Worm (Caenorhabditis elegans): ENCODE measurements around the gene str-247.

DNA sequence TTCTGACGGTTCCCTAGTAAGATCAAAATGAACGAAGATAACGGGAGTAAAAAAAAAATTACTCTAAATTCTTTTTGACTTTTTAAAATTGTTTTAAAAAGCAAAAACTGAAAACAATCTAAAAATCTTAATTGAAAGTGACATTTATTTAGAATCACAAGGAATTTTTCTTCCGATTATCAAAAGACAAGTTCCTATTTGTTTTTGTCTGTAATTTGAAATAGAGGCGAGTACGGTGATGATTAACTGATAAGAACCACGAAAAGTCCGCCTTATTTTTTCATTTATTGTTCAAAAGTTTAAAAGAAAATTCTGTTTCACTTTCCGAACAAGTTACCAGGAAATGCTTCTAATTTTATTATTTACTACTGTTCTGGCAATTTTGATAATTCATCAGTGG lies 4.1 kb upstream of the str-247 start, which contains the start of gene dach-1:
- TF ChIP-seq aly-2 (tag; optimal IDR thresholded peaks at IDR 0.05) (no peak), unc-39 (tag; optimal IDR thresholded peaks at IDR 0.05) (no peak), ZK546.5 (tag; optimal IDR thresholded peaks at IDR 0.05) (no peak), ama-1 (optimal IDR thresholded peaks at IDR 0.05) (no peak), gmeb-1 (tag; optimal IDR thresholded peaks at IDR 0.05) (no peak), nhr-77 (tag; optimal IDR thresholded peaks at IDR 0.05) (no peak), nhr-12 (tag; optimal IDR thresholded peaks at IDR 0.05) (no peak), peb-1 (tag; optimal IDR thresholded peaks at IDR 0.05) (no peak)

Measured in whole organism, L2 larva.